Worm (Caenorhabditis elegans) whole organism, L2 larva: ENCODE measurements around the gene him-14.

Experiments
- C34F6.9 ChIP-seq: fragments of 150-350 bp; optimal IDR thresholded peaks from 2 replicates; lab custom pipeline; 2014; ENCODE audit warnings: missing biosample characterization, missing genetic modification characterization
- F13H6.1 ChIP-seq: sonication (generic microtip); optimal IDR thresholded peaks from 2 replicates; lab custom pipeline; 2016; ENCODE audit warnings: missing genetic modification characterization, missing compliant biosample characterization
- R02D3.7 ChIP-seq: fragments of 150-350 bp; optimal IDR thresholded peaks from 2 replicates; lab custom pipeline; 2014; ENCODE audit warnings: missing biosample characterization, missing genetic modification characterization
- Y55F3AM.14 ChIP-seq: fragments of 200-800 bp; sonication (Bioruptor generic); optimal IDR thresholded peaks from 2 replicates; lab custom pipeline; 2018; ENCODE audit warnings: mild to moderate bottlenecking, missing genetic modification characterization, missing compliant biosample characterization
- ZK546.5 ChIP-seq: sonication (generic microtip); optimal IDR thresholded peaks from 2 replicates; lab custom pipeline; 2017; ENCODE audit warnings: missing biosample characterization, missing genetic modification characterization
- alr-1 ChIP-seq: fragments of 150-350 bp; optimal IDR thresholded peaks from 2 replicates; lab custom pipeline; 2014; ENCODE audit warnings: missing biosample characterization, missing genetic modification characterization
- aly-2 ChIP-seq: fragments of 150-350 bp; optimal IDR thresholded peaks from 2 replicates; lab custom pipeline; 2014; ENCODE audit warnings: missing biosample characterization, missing genetic modification characterization
- ama-1 ChIP-seq: fragments of 150-350 bp; optimal IDR thresholded peaks from 2 replicates; lab custom pipeline; 2018; ENCODE audit warnings: inconsistent platforms
- ceh-16 ChIP-seq: fragments of 150-350 bp; optimal IDR thresholded peaks from 2 replicates; lab custom pipeline; 2014; ENCODE audit warnings: missing biosample characterization, missing genetic modification characterization
- crh-2 ChIP-seq: sonication (generic microtip); optimal IDR thresholded peaks from 2 replicates; lab custom pipeline; 2017; ENCODE audit warnings: missing biosample characterization, missing genetic modification characterization
- dmd-4 ChIP-seq: sonication (generic microtip); optimal IDR thresholded peaks from 2 replicates; lab custom pipeline; 2017; ENCODE audit warnings: missing biosample characterization, missing genetic modification characterization
- elt-1 ChIP-seq: fragments of 150-350 bp; optimal IDR thresholded peaks from 2 replicates; lab custom pipeline; 2014; ENCODE audit warnings: missing biosample characterization, missing genetic modification characterization
- elt-3 ChIP-seq: sonication (generic microtip); optimal IDR thresholded peaks from 2 replicates; lab custom pipeline; 2017; ENCODE audit warnings: missing biosample characterization, missing genetic modification characterization
- fos-1 ChIP-seq: fragments of 150-350 bp; optimal IDR thresholded peaks from 2 replicates; lab custom pipeline; 2014; ENCODE audit warnings: missing biosample characterization, missing genetic modification characterization
- gmeb-1 ChIP-seq: fragments of 150-350 bp; optimal IDR thresholded peaks from 2 replicates; lab custom pipeline; 2014; ENCODE audit warnings: missing biosample characterization, missing genetic modification characterization
- lin-11 ChIP-seq: fragments of 150-350 bp; sonication (generic microtip); optimal IDR thresholded peaks from 2 replicates; lab custom pipeline; 2014; ENCODE audit warnings: missing biosample characterization, missing genetic modification characterization, inconsistent platforms, mixed read lengths
- lin-13 ChIP-seq: fragments of 150-350 bp; optimal IDR thresholded peaks from 2 replicates; lab custom pipeline; 2014; ENCODE audit warnings: missing biosample characterization, missing genetic modification reagents, missing genetic modification characterization
- lin-39 ChIP-seq: fragments of 150-350 bp; optimal IDR thresholded peaks from 2 replicates; lab custom pipeline; 2014; ENCODE audit warnings: missing biosample characterization, missing genetic modification reagents, missing genetic modification characterization
- lsy-2 ChIP-seq, 2 experiments: fragments of 150-350 bp in 1 of 2; sonication (generic microtip) in 1 of 2; optimal IDR thresholded peaks; 2 replicates each; lab custom pipeline; 2014 to 2017; ENCODE audit warnings: missing biosample characterization in 2 of 2, missing genetic modification characterization in 2 of 2
- mab-5 ChIP-seq: fragments of 150-350 bp; optimal IDR thresholded peaks from 2 replicates; lab custom pipeline; 2014; ENCODE audit warnings: missing biosample characterization, missing genetic modification characterization
- mbf-1 ChIP-seq: sonication (generic microtip); optimal IDR thresholded peaks from 2 replicates; lab custom pipeline; 2017; ENCODE audit warnings: missing biosample characterization, missing genetic modification characterization
- mdl-1 ChIP-seq, 2 experiments: fragments of 150-350 bp in 1 of 2; sonication (generic microtip) in 1 of 2; optimal IDR thresholded peaks; 2 replicates each; lab custom pipeline; 2017; ENCODE audit warnings: missing biosample characterization in 2 of 2, missing genetic modification characterization in 2 of 2
- nhr-10 ChIP-seq: sonication (generic microtip); optimal IDR thresholded peaks from 2 replicates; lab custom pipeline; 2017; ENCODE audit warnings: missing biosample characterization, missing genetic modification characterization
- nhr-12 ChIP-seq: fragments of 150-350 bp; optimal IDR thresholded peaks from 2 replicates; lab custom pipeline; 2014; ENCODE audit warnings: missing biosample characterization, missing genetic modification characterization
- nhr-129 ChIP-seq: fragments of 150-350 bp; optimal IDR thresholded peaks from 2 replicates; lab custom pipeline; 2014; ENCODE audit warnings: missing biosample characterization, missing genetic modification characterization
- nhr-21 ChIP-seq: fragments of 150-350 bp; optimal IDR thresholded peaks from 2 replicates; lab custom pipeline; 2014; ENCODE audit warnings: missing biosample characterization, missing genetic modification characterization
- nhr-25 ChIP-seq: fragments of 150-350 bp; sonication (generic microtip); optimal IDR thresholded peaks from 3 replicates; lab custom pipeline; 2014; ENCODE audit warnings: missing biosample characterization, missing genetic modification characterization
- nhr-6 ChIP-seq: fragments of 150-350 bp; optimal IDR thresholded peaks from 2 replicates; lab custom pipeline; 2014; ENCODE audit warnings: missing biosample characterization, missing genetic modification characterization
- nhr-77 ChIP-seq: fragments of 150-350 bp; optimal IDR thresholded peaks from 2 replicates; lab custom pipeline; 2014; ENCODE audit warnings: missing biosample characterization, missing genetic modification characterization
- peb-1 ChIP-seq: fragments of 150-350 bp; optimal IDR thresholded peaks from 2 replicates; lab custom pipeline; 2014; ENCODE audit warnings: missing biosample characterization, missing genetic modification characterization
- sem-4 ChIP-seq: fragments of 150-350 bp; optimal IDR thresholded peaks from 2 replicates; lab custom pipeline; 2014; ENCODE audit warnings: missing biosample characterization, missing genetic modification reagents, missing genetic modification characterization
- skn-1 ChIP-seq: sonication (generic microtip); optimal IDR thresholded peaks from 2 replicates; lab custom pipeline; 2017; ENCODE audit warnings: missing biosample characterization, missing genetic modification characterization
- sma-3 ChIP-seq: sonication (generic microtip); optimal IDR thresholded peaks from 2 replicates; lab custom pipeline; 2016; ENCODE audit warnings: missing genetic modification reagents, missing genetic modification characterization, missing compliant biosample characterization
- sma-9 ChIP-seq, 2 experiments: fragments of 150-350 bp in 1 of 2; sonication (generic microtip) in 1 of 2; optimal IDR thresholded peaks; 2 replicates each; lab custom pipeline; 2014 to 2016; ENCODE audit warnings: missing genetic modification characterization in 2 of 2, mild to moderate bottlenecking in 1 of 2, missing biosample characterization in 1 of 2, missing compliant biosample characterization in 1 of 2, missing genetic modification reagents in 1 of 2, moderate library complexity in 1 of 2
- snpc-4 ChIP-seq: fragments of 150-350 bp; optimal IDR thresholded peaks from 2 replicates; lab custom pipeline; 2014; ENCODE audit warnings: missing biosample characterization, missing genetic modification characterization
- unc-39 ChIP-seq: fragments of 150-350 bp; optimal IDR thresholded peaks from 2 replicates; lab custom pipeline; 2014; ENCODE audit warnings: missing biosample characterization, missing genetic modification characterization
- unc-55 ChIP-seq: fragments of 150-350 bp; sonication (generic microtip); optimal IDR thresholded peaks from 3 replicates; lab custom pipeline; 2014; ENCODE audit warnings: missing biosample characterization, missing genetic modification reagents, missing genetic modification characterization
- unc-62 ChIP-seq: fragments of 150-350 bp; optimal IDR thresholded peaks from 2 replicates; lab custom pipeline; 2014; ENCODE audit warnings: missing biosample characterization, missing genetic modification reagents, missing genetic modification characterization
- zag-1 ChIP-seq: fragments of 150-350 bp; optimal IDR thresholded peaks from 2 replicates; lab custom pipeline; 2014; ENCODE audit warnings: missing biosample characterization, missing genetic modification characterization
- ztf-1 ChIP-seq: fragments of 200-800 bp; sonication (Bioruptor generic); conservative IDR thresholded peaks from 2 replicates; pipeline ENCODE4 v1.3.6; 2022; ENCODE audit warnings: missing genetic modification characterization, missing compliant biosample characterization
- ztf-11 ChIP-seq: sonication (generic microtip); optimal IDR thresholded peaks from 2 replicates; lab custom pipeline; 2017; ENCODE audit warnings: missing biosample characterization, missing genetic modification characterization
- ztf-4 ChIP-seq: fragments of 150-350 bp; optimal IDR thresholded peaks from 2 replicates; lab custom pipeline; 2014; ENCODE audit warnings: missing biosample characterization, missing genetic modification characterization

Gene him-14

DNA sequence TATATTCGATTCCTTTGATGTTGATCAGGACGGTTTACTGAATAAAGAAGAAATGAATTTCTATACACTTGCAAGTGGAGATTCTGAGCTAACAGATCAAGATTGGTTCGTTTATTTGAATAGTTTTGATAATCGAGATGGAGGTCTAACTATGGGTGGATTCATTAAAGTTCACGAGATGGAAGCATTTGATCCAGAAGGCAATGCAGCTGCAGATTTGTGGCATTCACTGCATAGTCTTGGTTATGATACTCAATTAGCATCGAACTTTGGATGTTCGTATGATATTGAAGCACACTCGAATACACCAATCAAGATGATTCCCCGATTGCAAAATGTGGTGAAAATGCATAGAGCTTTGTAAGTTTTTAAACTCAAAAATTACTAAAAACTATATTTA, 26.2 kb upstream of the him-14 start:
- TF ChIP-seq peb-1 (tag; lab: Kevin White, UChicago) (no peak), lin-13 (GFP tag; lab: Kevin White, UChicago) (no peak), alr-1 (tag; lab: Kevin White, UChicago) (no peak), ZK546.5 (tag; lab: Kevin White, UChicago) (no peak), skn-1 (tag; lab: Kevin White, UChicago) (no peak)

DNA sequence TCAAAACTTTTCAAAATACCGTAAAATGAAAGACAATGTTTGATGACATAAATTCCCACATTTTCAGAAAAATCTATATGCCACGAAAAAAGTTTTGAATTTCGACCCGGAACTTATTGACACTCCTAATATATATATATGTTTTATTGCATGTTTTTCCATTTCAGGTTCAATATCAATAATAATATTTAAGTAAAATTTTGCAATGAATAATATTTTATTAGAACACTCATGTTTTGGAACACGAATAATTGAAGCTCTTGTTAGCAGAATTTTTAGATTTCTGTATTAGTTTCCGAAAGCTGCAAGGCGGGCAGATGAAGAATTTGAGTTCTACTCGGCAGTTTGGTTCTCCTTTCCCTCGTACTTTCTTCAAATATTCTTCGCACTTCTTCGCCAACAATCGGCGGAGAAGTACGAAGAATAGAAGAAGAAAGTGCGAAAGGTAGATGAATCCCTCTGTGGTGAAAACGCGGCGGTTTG, 23.6 kb upstream of the him-14 start, which contains the start of gene T02G5.3:
TSS of gene T02G5.3 (plus strand) at position 51 of the 483 bp plus-strand sequence.
- TF ChIP-seq nhr-77 (tag; lab: Kevin White, UChicago) (no peak), elt-1 (no peak), nhr-25 (no peak), mdl-1 (tag; optimal IDR thresholded peaks at IDR 0.05; lab: Kevin White, UChicago) (no peak)

DNA sequence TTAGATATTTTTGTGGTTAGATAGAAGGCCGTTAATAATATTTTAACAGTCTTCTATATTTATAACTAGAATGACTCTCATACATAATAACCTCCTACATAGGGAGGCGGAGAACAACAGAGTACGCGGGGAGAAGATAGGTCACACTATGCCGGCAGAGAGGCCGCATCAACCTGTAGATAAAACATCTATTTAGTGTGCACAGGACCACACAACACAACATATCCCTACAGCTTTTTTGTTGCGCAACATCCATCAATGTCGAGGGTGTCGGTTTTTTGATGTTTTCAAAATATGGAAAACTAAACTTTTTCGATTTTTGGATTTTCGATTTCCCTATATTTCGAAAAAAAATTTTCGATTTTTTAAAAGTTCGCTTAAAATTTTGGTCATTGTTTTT, 21.1 kb upstream of the him-14 start:
- no peak for TF ChIP-seq R02D3.7 (tag; lab: Kevin White, UChicago)
- TF ChIP-seq mbf-1: no peak
- TF ChIP-seq snpc-4: no peak
- TF ChIP-seq gmeb-1: no peak
- no peak for TF ChIP-seq elt-3 (tag; lab: Kevin White, UChicago)
- TF ChIP-seq unc-62 (GFP tag; lab: Kevin White, UChicago): no peak
- no peak for TF ChIP-seq ztf-1 (GFP tag; lab: Robert Waterston, UW)
- TF ChIP-seq unc-55 (GFP tag; lab: Kevin White, UChicago): no peak
- TF ChIP-seq nhr-77 (tag; lab: Kevin White, UChicago): no peak
- TF ChIP-seq unc-39: no peak
- TF ChIP-seq ztf-4: no peak
- TF ChIP-seq, all 48 proteins: peak for 0

DNA sequence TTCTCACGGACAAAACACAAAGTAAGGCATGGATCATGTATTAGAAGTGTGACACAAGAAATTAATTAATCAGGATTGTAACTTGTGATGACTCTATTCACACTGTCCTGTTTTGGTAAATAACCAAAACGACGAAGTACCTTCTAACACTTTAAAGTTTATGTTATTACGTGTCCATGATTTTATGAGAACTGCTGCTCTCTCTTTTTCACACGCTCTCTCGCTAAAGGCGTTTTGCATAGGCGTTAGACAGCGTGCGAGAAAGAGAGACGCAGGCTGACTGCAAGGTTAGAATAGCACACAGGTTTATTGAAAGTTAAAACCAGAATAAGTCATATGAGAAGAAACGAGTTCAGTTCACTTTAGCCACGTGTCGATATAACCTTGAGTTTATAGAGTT, 20.3 kb upstream of the him-14 start:
- TF ChIP-seq lin-11 (tag; lab: Kevin White, UChicago) (no peak), ZK546.5 (tag; lab: Kevin White, UChicago) (no peak), C34F6.9 (tag; lab: Kevin White, UChicago) (peak; percentile 23), ztf-4 (no peak), elt-1 (no peak), nhr-25 (peak; percentile 47), lin-39 (tag; lab: Kevin White, UChicago) (no peak), unc-55 (GFP tag; lab: Kevin White, UChicago) (no peak), aly-2 (tag; lab: Kevin White, UChicago) (no peak), nhr-6 (tag; lab: Kevin White, UChicago) (no peak), nhr-21 (tag; lab: Kevin White, UChicago) (no peak), R02D3.7 (tag; lab: Kevin White, UChicago) (no peak), ztf-11 (tag; lab: Kevin White, UChicago) (no peak), sma-9 (GFP tag; optimal IDR thresholded peaks at IDR 0.05; lab: Kevin White, UChicago) (peak; percentile 26), sma-9 (tag; optimal IDR thresholded peaks at IDR 0.05; lab: Kevin White, UChicago) (no peak), nhr-129 (tag; lab: Kevin White, UChicago) (peak; percentile 73), ceh-16 (tag; lab: Kevin White, UChicago) (peak; percentile 4), mab-5 (tag; lab: Kevin White, UChicago) (no peak), nhr-77 (tag; lab: Kevin White, UChicago) (no peak), zag-1 (tag; lab: Kevin White, UChicago) (no peak), dmd-4 (tag; lab: Kevin White, UChicago) (no peak), crh-2 (tag; lab: Kevin White, UChicago) (peak; percentile 26), nhr-12 (tag; lab: Kevin White, UChicago) (no peak), elt-3 (tag; lab: Kevin White, UChicago) (no peak), unc-39 (no peak), sma-3 (GFP tag; lab: Kevin White, UChicago) (no peak), F13H6.1 (tag; lab: Kevin White, UChicago) (no peak), fos-1 (tag; lab: Kevin White, UChicago) (no peak), alr-1 (tag; lab: Kevin White, UChicago) (no peak), nhr-10 (no peak), mbf-1 (no peak), ama-1 (lab: Kevin White, UChicago) (no peak), sem-4 (no peak), lsy-2 (tag; optimal IDR thresholded peaks at IDR 0.05; lab: Kevin White, UChicago) (peak in 1 of 2 experiments; percentile 1), skn-1 (tag; lab: Kevin White, UChicago) (no peak), ztf-1 (GFP tag; lab: Robert Waterston, UW) (no peak), unc-62 (GFP tag; lab: Kevin White, UChicago) (no peak), Y55F3AM.14 (GFP tag; lab: Kevin White, UChicago) (no peak), snpc-4 (no peak)
